Fruit fly (Drosophila melanogaster) whole organism, wandering third instar larva: ENCODE data around the gene Invadolysin.

ENCODE experiments used
- Abd-B ChIP-seq: fragments of >200 bp; optimal IDR thresholded peaks from 2 replicates; lab custom pipeline; 2017; ENCODE audit warnings: missing biosample characterization, missing genetic modification characterization
- Dfd ChIP-seq: fragments of >200 bp; optimal IDR thresholded peaks from 2 replicates; lab custom pipeline; 2017; ENCODE audit warnings: missing biosample characterization, missing genetic modification characterization
- Hr78 ChIP-seq: fragments of >200 bp; optimal IDR thresholded peaks from 2 replicates; lab custom pipeline; 2017; ENCODE audit warnings: missing biosample characterization, missing genetic modification characterization
- Jra ChIP-seq: sonication (Bioruptor generic); optimal IDR thresholded peaks from 2 replicates; lab custom pipeline; 2016; ENCODE audit warnings: missing biosample characterization, missing genetic modification characterization
- Mio ChIP-seq: sonication (Bioruptor generic); optimal IDR thresholded peaks from 2 replicates; lab custom pipeline; 2016; ENCODE audit warnings: missing biosample characterization, missing genetic modification characterization
- OdsH ChIP-seq: fragments of 200-800 bp; sonication (Bioruptor generic); optimal IDR thresholded peaks from 2 replicates; lab custom pipeline; 2016; ENCODE audit warnings: missing biosample characterization, mild to moderate bottlenecking, missing genetic modification characterization
- h ChIP-seq: fragments of 200-800 bp; sonication (Bioruptor generic); optimal IDR thresholded peaks from 3 replicates; lab custom pipeline; 2016; ENCODE audit warnings: missing biosample characterization, mild to moderate bottlenecking, missing genetic modification characterization
- pan ChIP-seq: fragments of >200 bp; optimal IDR thresholded peaks from 2 replicates; lab custom pipeline; 2017
- psq ChIP-seq: fragments of 200-800 bp; sonication (Bioruptor generic); optimal IDR thresholded peaks from 3 replicates; lab custom pipeline; 2017; ENCODE audit warnings: missing biosample characterization, mild to moderate bottlenecking, missing genetic modification characterization, moderate library complexity

DNA sequence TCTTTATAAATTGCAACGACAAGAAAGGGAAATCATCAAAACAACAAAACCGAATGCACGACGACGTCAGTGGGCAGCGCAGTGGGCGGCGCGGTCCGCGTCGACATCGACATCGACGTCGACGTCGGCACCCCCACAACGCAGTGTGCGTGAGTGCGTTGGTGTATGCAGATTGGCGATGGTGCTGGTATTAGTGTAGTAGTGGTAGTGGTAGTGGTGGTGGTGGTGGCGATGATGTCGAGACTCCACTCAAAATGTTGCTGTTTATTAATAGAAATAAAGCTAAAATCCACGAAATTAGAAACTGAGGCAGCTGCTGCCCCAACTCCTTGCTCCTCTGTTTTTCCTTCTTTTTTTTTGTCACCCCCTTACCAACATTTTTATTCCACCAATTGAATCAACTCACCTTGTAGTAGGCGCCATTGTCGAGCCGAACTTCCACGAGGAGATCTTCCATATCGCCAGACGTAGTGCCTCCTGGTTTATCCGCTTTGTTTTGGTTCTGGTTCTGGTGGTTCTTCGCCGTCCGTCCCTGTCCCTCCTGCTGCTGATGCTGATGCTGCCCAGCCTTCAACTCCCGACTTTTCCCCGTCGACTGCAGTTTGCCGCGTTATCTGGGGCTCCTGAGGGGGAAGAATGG is 36.1 kb upstream of the Invadolysin start:
- TF ChIP-seq Jra (GFP tag; lab: Kevin White, UChicago) (no peak), h (GFP tag; lab: Kevin White, UChicago) (no peak), Hr78 (GFP tag; lab: Kevin White, UChicago) (no peak), psq (GFP tag; lab: Kevin White, UChicago) (no peak), Abd-B (GFP tag; lab: Kevin White, UChicago) (no peak), OdsH (GFP tag; lab: Kevin White, UChicago) (no peak), Dfd (no peak), pan (lab: Kevin White, UChicago) (no peak), Mio (GFP tag; lab: Kevin White, UChicago) (no peak)
